Worm (Caenorhabditis elegans): Measurements from ENCODE around the gene F49C12.7.

The F49C12.7 gene

DNA sequence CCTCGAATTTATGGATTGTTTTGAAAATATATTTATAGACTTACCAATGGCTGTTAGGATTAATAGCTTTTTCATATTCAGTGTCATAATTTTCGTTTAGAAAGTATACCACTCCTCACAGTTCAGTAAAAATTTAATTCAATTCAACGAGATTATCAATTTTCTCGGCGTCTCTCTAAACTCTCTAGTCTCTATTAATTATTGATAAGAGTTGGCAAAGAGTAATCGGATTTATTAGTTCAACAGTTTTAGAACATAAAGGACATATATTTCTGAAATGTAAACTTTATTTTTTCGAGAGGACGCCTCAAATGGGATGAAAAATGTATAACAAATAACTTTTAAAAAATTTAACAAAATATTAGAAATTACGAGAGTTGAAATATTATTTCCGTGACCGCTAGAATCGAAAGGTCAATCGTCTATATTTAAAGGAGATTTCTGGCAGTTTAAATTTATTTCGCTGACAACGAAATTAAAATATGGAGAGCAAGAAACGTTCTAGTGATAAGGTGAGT, 11.3 kb upstream of the F49C12.7 start, which contains the start of the genes nspg-11 and F49C12.15:
Gene nspg-11 (minus strand): TSS at position 101 of the 518 bp plus-strand sequence.
Gene F49C12.15 (plus strand): TSS at position 468 of the 518 bp plus-strand sequence.
- TF ChIP-seq hlh-13 (GFP tag; optimal IDR thresholded peaks at IDR 0.05) (no peak), pag-3 (tag; optimal IDR thresholded peaks at IDR 0.05; ENCODE audit: borderline replicate concordance) (no peak), elt-2 (tag; optimal IDR thresholded peaks at IDR 0.05) (no peak), hlh-6 (tag; optimal IDR thresholded peaks at IDR 0.05) (no peak), pat-9 (tag; optimal IDR thresholded peaks at IDR 0.05) (no peak), ceh-22 (tag; optimal IDR thresholded peaks at IDR 0.05) (no peak)

DNA sequence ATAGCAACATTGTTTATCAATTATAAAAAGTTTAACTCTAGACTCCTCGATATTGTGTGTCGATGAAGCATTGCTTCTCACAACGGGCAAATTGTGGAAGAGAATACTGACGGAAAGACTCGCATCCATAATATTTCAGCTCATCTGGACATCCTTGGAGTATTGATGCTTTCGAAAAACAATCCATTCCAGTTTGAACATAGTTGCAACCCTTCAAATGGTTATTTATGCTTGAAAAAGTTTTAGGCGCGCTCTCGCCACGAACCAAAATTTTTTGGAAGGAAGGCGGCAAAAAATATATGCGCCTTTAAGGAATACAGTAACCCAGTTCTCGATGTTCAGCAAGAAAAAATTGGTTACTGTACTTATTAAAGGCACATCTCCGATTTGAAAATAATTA, 9.8 kb upstream of the F49C12.7 start:
- TF ChIP-seq ceh-14 (tag; optimal IDR thresholded peaks at IDR 0.05) (no peak), gmeb-2 (tag; optimal IDR thresholded peaks at IDR 0.05) (no peak), pat-9 (tag; optimal IDR thresholded peaks at IDR 0.05) (no peak), hlh-15 (tag; optimal IDR thresholded peaks at IDR 0.05) (no peak), fkh-6 (tag; optimal IDR thresholded peaks at IDR 0.05) (no peak), ets-4 (tag; optimal IDR thresholded peaks at IDR 0.05) (no peak), unc-86 (tag; optimal IDR thresholded peaks at IDR 0.05) (no peak), hlh-13 (GFP tag; optimal IDR thresholded peaks at IDR 0.05) (no peak), npax-4 (tag; optimal IDR thresholded peaks at IDR 0.05) (no peak), ceh-34 (tag; optimal IDR thresholded peaks at IDR 0.05) (no peak), sox-4 (tag; optimal IDR thresholded peaks at IDR 0.05) (no peak), che-1 (tag; optimal IDR thresholded peaks at IDR 0.05) (no peak), pros-1 (tag; optimal IDR thresholded peaks at IDR 0.05) (no peak)

DNA sequence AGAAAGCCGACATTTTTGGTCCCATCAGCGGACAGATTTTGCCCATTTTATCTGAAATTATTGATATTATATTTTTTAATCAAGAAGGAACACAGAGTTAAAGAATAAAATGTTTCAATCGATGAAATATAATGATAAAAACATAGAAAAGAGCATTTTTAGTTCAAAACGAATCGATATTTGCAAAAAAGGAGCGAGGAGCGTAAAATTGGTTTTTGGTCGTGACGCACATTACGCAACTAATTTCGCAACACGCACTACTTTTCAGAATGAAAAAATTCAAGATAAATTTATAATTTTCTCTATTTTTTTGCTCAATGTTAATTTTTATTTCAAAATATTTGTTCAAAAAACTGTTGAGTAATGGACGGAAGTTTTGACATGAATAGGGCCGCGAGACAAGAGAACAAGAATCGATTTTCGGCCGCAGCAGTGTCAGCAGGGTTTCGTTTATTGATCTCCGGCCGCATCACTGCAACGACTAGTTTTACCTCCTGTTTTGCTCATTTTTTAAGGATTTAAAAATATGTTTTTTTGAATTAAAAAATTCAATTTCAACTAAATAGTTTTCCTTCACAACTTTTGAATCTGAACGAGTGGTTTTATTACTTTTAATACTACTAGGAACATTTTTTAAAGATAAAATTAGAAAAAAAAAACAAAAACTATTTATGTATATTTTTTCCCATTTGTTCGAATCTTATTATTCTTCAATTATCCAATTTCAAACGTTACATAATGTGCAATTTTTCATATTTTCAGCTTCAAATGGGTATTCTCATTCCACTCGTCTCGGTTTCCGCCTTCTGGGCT, 8.5 kb upstream of the F49C12.7 start, which contains the start of the genes F49C12.12 and vha-17:
Gene F49C12.12 (minus strand): TSS at position 51 of the 813 bp plus-strand sequence.
Gene vha-17 (plus strand): TSS at position 763 of the 813 bp plus-strand sequence.
- TF ChIP-seq nhr-11 (tag; optimal IDR thresholded peaks at IDR 0.05) (no peak), tbx-2 (tag; optimal IDR thresholded peaks at IDR 0.05) (no peak), ceh-30 (tag; optimal IDR thresholded peaks at IDR 0.05) (no peak), dmd-4 (tag; optimal IDR thresholded peaks at IDR 0.05; ENCODE audit: borderline replicate concordance) (no peak), hlh-6 (tag; optimal IDR thresholded peaks at IDR 0.05) (no peak), ceh-48 (tag; optimal IDR thresholded peaks at IDR 0.05) (peak; percentile 61), pax-1 (tag; optimal IDR thresholded peaks at IDR 0.05) (no peak)

DNA sequence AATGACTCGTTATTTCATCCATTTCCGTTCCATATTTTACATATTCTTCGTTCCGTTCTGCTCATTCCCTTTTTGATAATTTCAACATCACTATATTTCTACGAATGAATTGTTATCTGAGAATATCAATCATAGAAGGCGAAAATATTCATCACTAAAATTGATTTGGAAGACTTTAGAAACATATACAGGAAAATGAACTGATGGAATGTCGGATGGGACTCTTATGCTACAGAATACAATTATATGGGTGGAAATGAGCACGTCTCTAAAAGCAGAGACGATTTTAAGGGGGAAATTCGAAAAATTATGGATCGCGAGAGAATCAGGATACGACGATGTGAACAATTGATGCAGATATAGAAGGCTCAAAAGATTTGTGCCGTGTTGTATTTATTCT, 7.3 kb upstream of the F49C12.7 start:
- TF ChIP-seq hlh-8 (tag; optimal IDR thresholded peaks at IDR 0.05) (no peak), eyg-1 (tag; optimal IDR thresholded peaks at IDR 0.05) (no peak), mec-3 (tag; optimal IDR thresholded peaks at IDR 0.05; ENCODE audit: borderline replicate concordance) (no peak), ceh-30 (tag; optimal IDR thresholded peaks at IDR 0.05) (no peak), C38D4.7 (GFP tag; optimal IDR thresholded peaks at IDR 0.05) (no peak), ztf-16 (tag; optimal IDR thresholded peaks at IDR 0.05) (no peak), T23F11.4 (GFP tag; optimal IDR thresholded peaks at IDR 0.05) (no peak)

DNA sequence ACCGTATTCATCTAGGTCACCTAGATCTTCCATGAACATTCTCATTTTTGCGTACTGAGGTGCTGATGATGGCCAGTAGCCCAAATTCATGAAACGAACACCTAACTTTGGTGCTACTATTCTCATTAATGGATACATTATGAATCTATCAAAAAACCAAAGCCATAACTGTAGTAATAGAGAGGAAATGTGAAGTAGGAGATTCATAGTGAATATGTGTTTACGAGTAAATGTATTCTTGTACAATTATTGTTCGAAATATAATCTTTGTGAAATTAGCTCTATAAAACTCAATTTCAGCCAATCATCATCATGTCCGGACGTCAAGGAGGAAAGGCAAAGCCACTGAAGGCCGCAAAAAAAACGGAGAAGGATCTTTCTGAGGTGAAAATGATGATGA, 6.4 kb upstream of the F49C12.7 start, which contains the start of the genes F49C12.11 and nemt-1:
Gene F49C12.11 (plus strand): TSS at position 301 of the 400 bp plus-strand sequence.
Gene nemt-1 (minus strand): TSS at position 360 of the 400 bp plus-strand sequence.
- TF ChIP-seq ceh-2 (tag; optimal IDR thresholded peaks at IDR 0.05) (no peak), nhr-11 (tag; optimal IDR thresholded peaks at IDR 0.05) (no peak), ama-1 (optimal IDR thresholded peaks at IDR 0.05) (no peak), dmd-4 (tag; optimal IDR thresholded peaks at IDR 0.05; ENCODE audit: borderline replicate concordance) (no peak), ets-4 (tag; optimal IDR thresholded peaks at IDR 0.05) (no peak), ahr-1 (tag; optimal IDR thresholded peaks at IDR 0.05) (no peak), hlh-30 (tag; optimal IDR thresholded peaks at IDR 0.05; ENCODE audit: insufficient read depth) (no peak), C38D4.7 (GFP tag; optimal IDR thresholded peaks at IDR 0.05) (no peak)
